Fruit fly (Drosophila melanogaster) whole organism, embryonic: ENCODE measurements around the gene Syt1.
A peak's percentile ranks its signal among the peaks of the same experiment; 100 is the strongest.

Experiments used
- Atf-2 ChIP-seq: fragments of 200-800 bp; sonication (Bioruptor generic); optimal IDR thresholded peaks from 2 replicates; lab custom pipeline; 2016; ENCODE audit warnings: missing biosample characterization, missing genetic modification characterization
- BtbVII ChIP-seq: fragments of 200-800 bp; sonication (Bioruptor generic); optimal IDR thresholded peaks from 3 replicates; lab custom pipeline; 2017; ENCODE audit warnings: missing biosample characterization, mild to moderate bottlenecking, missing genetic modification characterization
- CG10267 ChIP-seq: fragments of 200-800 bp; sonication (Bioruptor generic); optimal IDR thresholded peaks from 2 replicates; lab custom pipeline; 2018; ENCODE audit warnings: missing biosample characterization, mild to moderate bottlenecking, missing genetic modification characterization, moderate library complexity
- CG10431 ChIP-seq: fragments of 200-800 bp; sonication (Bioruptor generic); optimal IDR thresholded peaks from 3 replicates; lab custom pipeline; 2018; ENCODE audit warnings: missing biosample characterization, mild to moderate bottlenecking, missing genetic modification characterization
- CG10654 ChIP-seq: fragments of 200-800 bp; sonication (Bioruptor generic); optimal IDR thresholded peaks from 2 replicates; lab custom pipeline; 2016; ENCODE audit warnings: missing biosample characterization, missing genetic modification characterization
- CG10959 ChIP-seq: fragments of 200-800 bp; sonication (Bioruptor generic); IDR thresholded peaks from 2 replicates; pipeline ENCODE4 v1.3.6; 2022; ENCODE audit warnings: missing biosample characterization, missing genetic modification characterization
- CG12391 ChIP-seq: fragments of 200-800 bp; sonication (Bioruptor generic); optimal IDR thresholded peaks from 3 replicates; lab custom pipeline; 2018; ENCODE audit warnings: missing biosample characterization, mild to moderate bottlenecking, missing genetic modification characterization, moderate library complexity
- CG12744 ChIP-seq: fragments of 200-800 bp; sonication (Bioruptor generic); optimal IDR thresholded peaks from 2 replicates; lab custom pipeline; 2016; ENCODE audit warnings: missing biosample characterization, missing genetic modification characterization
- CG13424 ChIP-seq: fragments of 200-800 bp; sonication (Bioruptor generic); optimal IDR thresholded peaks from 2 replicates; lab custom pipeline; 2019; ENCODE audit warnings: missing biosample characterization, mild to moderate bottlenecking, missing genetic modification characterization, moderate library complexity
- CG14860 ChIP-seq: fragments of 200-800 bp; sonication (Bioruptor generic); IDR thresholded peaks from 3 replicates; pipeline ENCODE4 v1.3.6; 2022; ENCODE audit warnings: missing biosample characterization, missing genetic modification characterization; ENCODE audit not compliant: partially characterized antibody
- CG17802 ChIP-seq: fragments of 200-800 bp; sonication (Bioruptor generic); optimal IDR thresholded peaks from 2 replicates; lab custom pipeline; 2018; ENCODE audit warnings: missing biosample characterization, mild to moderate bottlenecking, missing genetic modification characterization, moderate library complexity
- CG2116 ChIP-seq: fragments of 200-800 bp; sonication (Bioruptor generic); optimal IDR thresholded peaks from 3 replicates; lab custom pipeline; 2018; ENCODE audit warnings: missing biosample characterization, mild to moderate bottlenecking, missing genetic modification characterization
- CG3995 ChIP-seq: fragments of 200-800 bp; sonication (Bioruptor generic); optimal IDR thresholded peaks from 3 replicates; lab custom pipeline; 2016; ENCODE audit warnings: missing biosample characterization, missing genetic modification characterization
- CG4617 ChIP-seq: fragments of 200-800 bp; sonication (Bioruptor generic); optimal IDR thresholded peaks from 3 replicates; lab custom pipeline; 2016; ENCODE audit warnings: missing biosample characterization, missing genetic modification characterization, borderline replicate concordance
- CG7372 ChIP-seq: fragments of 200-800 bp; sonication (Bioruptor generic); IDR thresholded peaks from 2 replicates; pipeline ENCODE4 v1.3.6; 2022; ENCODE audit warnings: missing biosample characterization, missing genetic modification characterization
- CG7928 ChIP-seq: fragments of 200-800 bp; sonication (Bioruptor generic); optimal IDR thresholded peaks from 2 replicates; lab custom pipeline; 2017; ENCODE audit warnings: missing biosample characterization, mild to moderate bottlenecking, missing genetic modification characterization
- CG7963 ChIP-seq: fragments of 200-800 bp; sonication (Bioruptor generic); IDR thresholded peaks from 3 replicates; pipeline ENCODE4 v1.3.6; 2022; ENCODE audit warnings: missing biosample characterization, missing genetic modification characterization; ENCODE audit not compliant: partially characterized antibody
- CG8089 ChIP-seq: fragments of 200-800 bp; sonication (Bioruptor generic); optimal IDR thresholded peaks from 3 replicates; lab custom pipeline; 2016; ENCODE audit warnings: missing biosample characterization, missing genetic modification characterization
- CG8290 ChIP-seq, 3 experiments: fragments of 200-800 bp; sonication (Bioruptor generic); optimal IDR thresholded peaks; 2 replicates each; lab custom pipeline; 2016 to 2019; ENCODE audit warnings: missing biosample characterization in 3 of 3, missing genetic modification characterization in 3 of 3, mild to moderate bottlenecking in 2 of 3, moderate library complexity in 1 of 3
- CG8388 ChIP-seq: fragments of 200-800 bp; sonication (Bioruptor generic); optimal IDR thresholded peaks from 2 replicates; lab custom pipeline; 2019; ENCODE audit warnings: missing biosample characterization, mild to moderate bottlenecking, missing genetic modification characterization, moderate library complexity
- CG8924 ChIP-seq: fragments of 200-800 bp; optimal IDR thresholded peaks from 3 replicates; lab custom pipeline; 2019; ENCODE audit warnings: missing biosample characterization, mild to moderate bottlenecking, missing genetic modification characterization, moderate library complexity
- CG9797 ChIP-seq: fragments of 200-800 bp; sonication (Bioruptor generic); optimal IDR thresholded peaks from 3 replicates; lab custom pipeline; 2018; ENCODE audit warnings: missing biosample characterization, mild to moderate bottlenecking, missing genetic modification characterization
- D19A ChIP-seq: fragments of 200-800 bp; optimal IDR thresholded peaks from 3 replicates; lab custom pipeline; 2019; ENCODE audit warnings: missing biosample characterization, mild to moderate bottlenecking, missing genetic modification characterization, moderate library complexity
- Dip3 ChIP-seq: fragments of 200-800 bp; sonication (Bioruptor generic); optimal IDR thresholded peaks from 3 replicates; lab custom pipeline; 2016; ENCODE audit warnings: missing biosample characterization, missing genetic modification characterization
- Eip74EF ChIP-seq, 2 experiments: fragments of 200-800 bp in 1 of 2; fragments of >200 bp in 1 of 2; sonication (Bioruptor generic) in 1 of 2; optimal IDR thresholded peaks; 2 replicates each; lab custom pipeline; 2017 to 2019; ENCODE audit warnings: missing biosample characterization in 2 of 2, missing genetic modification characterization in 2 of 2, mild to moderate bottlenecking in 1 of 2, moderate library complexity in 1 of 2
- H15 ChIP-seq: fragments of 200-800 bp; sonication (Bioruptor generic); IDR thresholded peaks from 3 replicates; pipeline ENCODE4 v1.3.6; 2022; ENCODE audit warnings: missing biosample characterization, missing genetic modification characterization
- HLHmδ ChIP-seq: fragments of 200-800 bp; sonication (Bioruptor generic); optimal IDR thresholded peaks from 2 replicates; lab custom pipeline; 2018; ENCODE audit warnings: missing biosample characterization, mild to moderate bottlenecking, missing genetic modification characterization, moderate library complexity
- Hmr ChIP-seq: fragments of 200-800 bp; sonication (Bioruptor generic); optimal IDR thresholded peaks from 3 replicates; lab custom pipeline; 2017; ENCODE audit warnings: mild to moderate bottlenecking, missing biosample characterization, missing genetic modification reagents, missing genetic modification characterization
- MESR4 ChIP-seq: fragments of 200-800 bp; sonication (Bioruptor generic); optimal IDR thresholded peaks from 2 replicates; lab custom pipeline; 2018; ENCODE audit warnings: missing biosample characterization, mild to moderate bottlenecking, missing genetic modification characterization, moderate library complexity
- Mrtf ChIP-seq: fragments of 200-800 bp; sonication (Bioruptor generic); IDR thresholded peaks from 3 replicates; pipeline ENCODE4 v1.3.6; 2022; ENCODE audit warnings: missing biosample characterization, missing genetic modification characterization
- Oli ChIP-seq: fragments of 200-800 bp; sonication (Bioruptor generic); optimal IDR thresholded peaks from 2 replicates; lab custom pipeline; 2018; ENCODE audit warnings: missing biosample characterization, mild to moderate bottlenecking, missing genetic modification characterization, moderate library complexity
- Pdp1 ChIP-seq, 2 experiments: fragments of 200-800 bp; sonication (Bioruptor generic); optimal IDR thresholded peaks; 3 replicates each; lab custom pipeline; 2016; ENCODE audit warnings: missing biosample characterization in 2 of 2, missing genetic modification characterization in 2 of 2, mild to moderate bottlenecking in 1 of 2, moderate library complexity in 1 of 2
- Poxn ChIP-seq: fragments of 200-800 bp; sonication (Bioruptor generic); IDR thresholded peaks from 2 replicates; pipeline ENCODE4 v1.3.6; 2022; ENCODE audit warnings: missing biosample characterization, missing genetic modification characterization
- Vsx1 ChIP-seq: fragments of 200-800 bp; sonication (Bioruptor generic); optimal IDR thresholded peaks from 2 replicates; lab custom pipeline; 2017; ENCODE audit warnings: missing biosample characterization, mild to moderate bottlenecking, missing genetic modification characterization, missing genetic modification reagents
- bbx ChIP-seq: fragments of 200-800 bp; sonication (Bioruptor generic); IDR thresholded peaks from 2 replicates; pipeline ENCODE4 v1.3.6; 2022; ENCODE audit warnings: missing biosample characterization, missing genetic modification characterization; ENCODE audit not compliant: partially characterized antibody
- chinmo ChIP-seq: fragments of 200-800 bp; sonication (Bioruptor generic); IDR thresholded peaks from 4 replicates; pipeline ENCODE4 v1.3.6; 2022; ENCODE audit warnings: missing biosample characterization, missing genetic modification characterization; ENCODE audit not compliant: partially characterized antibody
- jumu ChIP-seq: fragments of 200-800 bp; sonication (Bioruptor generic); optimal IDR thresholded peaks from 3 replicates; lab custom pipeline; 2016; ENCODE audit warnings: missing biosample characterization, missing genetic modification characterization
- kah ChIP-seq: fragments of 200-800 bp; sonication (Bioruptor generic); optimal IDR thresholded peaks from 2 replicates; lab custom pipeline; 2018; ENCODE audit warnings: missing biosample characterization, mild to moderate bottlenecking, missing genetic modification characterization
- kay ChIP-seq: fragments of 200-800 bp; sonication (Bioruptor generic); optimal IDR thresholded peaks from 2 replicates; lab custom pipeline; 2016; ENCODE audit warnings: missing biosample characterization, missing genetic modification characterization
- lmd ChIP-seq: fragments of 200-800 bp; sonication (Bioruptor generic); IDR thresholded peaks from 2 replicates; pipeline ENCODE4 v1.3.6; 2022; ENCODE audit warnings: missing biosample characterization, missing genetic modification characterization
- mirr ChIP-seq: fragments of 200-800 bp; sonication (Bioruptor generic); optimal IDR thresholded peaks from 3 replicates; lab custom pipeline; 2018; ENCODE audit warnings: missing biosample characterization, mild to moderate bottlenecking, missing genetic modification characterization
- sd ChIP-seq: fragments of 200-800 bp; sonication (Bioruptor generic); optimal IDR thresholded peaks from 3 replicates; lab custom pipeline; 2018; ENCODE audit warnings: missing biosample characterization, mild to moderate bottlenecking, missing genetic modification characterization, moderate library complexity
- seq ChIP-seq: fragments of 200-800 bp; sonication (Bioruptor generic); IDR thresholded peaks from 2 replicates; pipeline ENCODE4 v1.3.6; 2022; ENCODE audit warnings: missing biosample characterization, missing genetic modification characterization
- tgo ChIP-seq: fragments of 200-800 bp; sonication (Bioruptor generic); IDR thresholded peaks from 3 replicates; pipeline ENCODE4 v1.3.6; 2022; ENCODE audit warnings: missing biosample characterization, missing genetic modification characterization
- tna ChIP-seq: fragments of 200-800 bp; sonication (Bioruptor generic); IDR thresholded peaks from 2 replicates; pipeline ENCODE4 v1.3.6; 2022; ENCODE audit warnings: missing biosample characterization, missing genetic modification characterization; ENCODE audit not compliant: partially characterized antibody
- unc-4 ChIP-seq: fragments of 200-800 bp; sonication (Bioruptor generic); IDR thresholded peaks from 2 replicates; pipeline ENCODE4 v1.3.6; 2022; ENCODE audit warnings: missing biosample characterization, missing genetic modification characterization; ENCODE audit not compliant: partially characterized antibody
- vvl ChIP-seq: fragments of 200-800 bp; sonication (Bioruptor generic); IDR thresholded peaks from 2 replicates; pipeline ENCODE4 v1.3.6; 2022; ENCODE audit warnings: missing biosample characterization, missing genetic modification characterization

Syt1 gene

dm6 chr2L:2769476-2770185, 30.1 kb downstream of the Syt1 start, which contains the start of the genes colt and HINT1 (continued):
- TF ChIP-seq Mrtf (no peak), tgo (GFP tag; lab: Robert Waterston, UW) (no peak), Dip3 (GFP tag; lab: Kevin White, UChicago) (no peak), CG7372 (GFP tag; lab: Robert Waterston, UW) (no peak), H15 (GFP tag; lab: Robert Waterston, UW) (no peak), CG12744 (no peak), kay (no peak), Atf-2 (GFP tag; lab: Kevin White, UChicago) (no peak), Hmr (GFP tag; lab: Kevin White, UChicago) (no peak)

dm6 chr2L:2767627-2768026, 32.2 kb downstream of the Syt1 start, which contains the start of the genes Taf10b and Taf10:
Taf10b (minus strand) TSS chr2L:2767845.
Taf10 (plus strand) TSS chr2L:2767890.
- TF ChIP-seq unc-4 (GFP tag; lab: Robert Waterston, UW) (peak; percentile 87), Poxn (no peak), vvl (GFP tag; lab: Robert Waterston, UW) (peak; percentile 57), CG14860 (GFP tag; lab: Robert Waterston, UW) (peak; percentile 73), CG2116 (GFP tag; lab: Kevin White, UChicago) (peak; percentile 84), Oli (tag; lab: Kevin White, UChicago) (no peak), BtbVII (peak; percentile 1), Vsx1 (GFP tag; lab: Kevin White, UChicago) (no peak), CG9797 (peak; percentile 30), kah (GFP tag; lab: Kevin White, UChicago) (peak; percentile 3), CG4617 (peak; percentile 71), Eip74EF (GFP tag; optimal IDR thresholded peaks at IDR 0.05; lab: Kevin White, UChicago) (peak in 1 of 2 experiments; percentile 5), CG7928 (GFP tag; lab: Kevin White, UChicago) (no peak), D19A (peak; percentile 47), CG3995 (no peak), jumu (GFP tag; lab: Kevin White, UChicago) (no peak), HLHmδ (GFP tag; lab: Kevin White, UChicago) (no peak), mirr (peak; percentile 47), CG8089 (GFP tag; lab: Kevin White, UChicago) (no peak), bbx (GFP tag; lab: Robert Waterston, UW) (peak; percentile 89), CG13424 (tag; lab: Kevin White, UChicago) (no peak), CG10959 (GFP tag; lab: Robert Waterston, UW) (no peak), CG10654 (GFP tag; lab: Kevin White, UChicago) (no peak), sd (peak; percentile 48), CG8388 (GFP tag; lab: Kevin White, UChicago) (peak; percentile 56), lmd (GFP tag; lab: Robert Waterston, UW) (no peak), seq (GFP tag; lab: Robert Waterston, UW) (no peak), CG7963 (peak; percentile 83), MESR4 (GFP tag; lab: Kevin White, UChicago) (peak; percentile 89), tna (GFP tag; lab: Robert Waterston, UW) (peak; percentile 79), CG17802 (tag; lab: Kevin White, UChicago) (no peak), CG12391 (peak; percentile 13), CG10267 (tag; lab: Kevin White, UChicago) (peak; percentile 46), Pdp1 (GFP tag; optimal IDR thresholded peaks at IDR 0.05; lab: Kevin White, UChicago) (peak in 1 of 2 experiments; percentile 30), CG8924 (tag; lab: Kevin White, UChicago) (peak; percentile 59), CG8290 (GFP tag; optimal IDR thresholded peaks at IDR 0.05; lab: Kevin White, UChicago) (no peak), CG8290 (tag; optimal IDR thresholded peaks at IDR 0.05; lab: Kevin White, UChicago) (peak in 1 of 2 experiments; percentile 55), CG10431 (GFP tag; lab: Kevin White, UChicago) (no peak), chinmo (GFP tag; lab: Robert Waterston, UW) (peak; percentile 88; the same call in 3 of the 4 replicates)
